Worm (Caenorhabditis elegans): ENCODE results near the gene sqst-5.
A peak's percentile ranks its signal among the peaks of the same experiment; 100 is the strongest.

Gene sqst-5

DNA sequence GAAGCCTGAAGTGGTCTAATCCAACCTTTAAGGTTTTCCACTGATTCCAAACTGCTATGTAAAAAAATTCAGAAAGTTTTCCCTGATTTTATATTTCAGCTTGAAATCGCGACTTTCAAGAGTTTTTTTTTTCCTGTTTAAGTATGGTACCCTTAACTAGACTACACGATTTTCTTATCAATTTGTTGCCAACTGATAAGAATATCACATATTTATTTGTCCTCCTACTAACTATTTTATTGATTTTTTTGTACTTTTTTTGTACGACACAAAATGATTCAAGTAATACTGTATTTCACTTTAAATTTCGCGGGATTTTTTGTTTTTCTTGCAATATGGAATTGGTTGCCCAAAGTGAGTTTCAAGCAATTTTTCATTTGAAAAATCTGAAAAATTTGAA lies 35.7 kb upstream of the sqst-5 start (continued):
- no peak for TF ChIP-seq ceh-82 (tag; optimal IDR thresholded peaks at IDR 0.05)

DNA sequence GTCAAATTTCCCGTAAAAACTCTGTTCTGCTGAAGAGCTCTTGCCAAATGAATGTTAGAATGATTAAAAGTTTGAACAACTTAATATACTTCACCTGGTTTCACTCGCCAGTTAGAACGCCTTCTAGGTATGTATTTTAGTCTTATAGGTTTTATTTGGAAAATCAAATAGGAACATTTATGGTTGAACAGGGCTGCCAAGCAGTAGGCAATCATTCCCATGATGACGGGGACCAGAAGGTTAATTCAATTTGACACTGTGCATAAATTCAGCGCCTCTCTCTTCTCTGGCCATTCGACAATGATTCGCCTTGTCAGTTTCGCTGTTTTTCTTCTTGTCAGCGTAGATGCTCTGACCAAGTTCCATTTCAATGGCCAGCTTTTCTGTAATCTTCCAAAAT lies 34.7 kb upstream of the sqst-5 start, which contains the start of gene F40G9.15:
F40G9.15 (plus strand) TSS at position 301 of the 400 bp plus-strand sequence.
- TF ChIP-seq madf-5 (GFP tag; IDR thresholded peaks at IDR 0.05) (0 out of 4 replicates have a peak, but pooled peaks of 1 of the 2 experiments have one; percentile 44), ztf-11 (tag; optimal IDR thresholded peaks at IDR 0.05) (no peak), spr-1 (tag; optimal IDR thresholded peaks at IDR 0.05) (no peak)

ce11 chrIII:180963-181362 lies 33.5 kb upstream of the sqst-5 start, which contains the start of gene F40G9.5:
TSS of gene F40G9.5 (plus strand) at chrIII:181263.
- TF ChIP-seq ceh-82 (tag; optimal IDR thresholded peaks at IDR 0.05): no peak
- TF ChIP-seq spr-1 (tag; optimal IDR thresholded peaks at IDR 0.05): no peak
- TF ChIP-seq unc-39 (tag; optimal IDR thresholded peaks at IDR 0.05): no peak
- no peak for TF ChIP-seq mxl-2 (GFP tag; conservative IDR thresholded peaks at IDR 0.05)

- TF ChIP-seq dve-1 (tag; optimal IDR thresholded peaks at IDR 0.05; ENCODE audit: insufficient read depth) (no peak), ceh-44 (GFP tag; IDR thresholded peaks at IDR 0.05) (no peak), unc-62 (GFP tag; optimal IDR thresholded peaks at IDR 0.05 in 1 of 2) (no peak), unc-62 (tag; optimal IDR thresholded peaks at IDR 0.05) (no peak), nhr-28 (tag; optimal IDR thresholded peaks at IDR 0.05) (no peak), daf-12 (tag; optimal IDR thresholded peaks at IDR 0.05) (no peak), rbr-2 (tag; optimal IDR thresholded peaks at IDR 0.05) (no peak), F49E8.2 (tag; optimal IDR thresholded peaks at IDR 0.05; ENCODE audit: borderline replicate concordance) (no peak), madf-5 (GFP tag; IDR thresholded peaks at IDR 0.05) (no peak), daf-19 (GFP tag; conservative IDR thresholded peaks at IDR 0.05) (no peak), lin-15B (tag; optimal IDR thresholded peaks at IDR 0.05) (no peak), Y75B8A.6 (GFP tag; IDR thresholded peaks at IDR 0.05) (no peak)
Measured at ce11 chrIII:179123-179592, 31.7 kb upstream of the sqst-5 start, which contains the start of gene F40G9.6. TSS of gene F40G9.6 (plus strand) at chrIII:179542.

- no peak for TF ChIP-seq hif-1 (tag; optimal IDR thresholded peaks at IDR 0.05)
- TF ChIP-seq lin-29 (GFP tag; IDR thresholded peaks at IDR 0.05): no peak
- no peak for TF ChIP-seq skn-1 (tag; optimal IDR thresholded peaks at IDR 0.05)
- TF ChIP-seq pqm-1 (tag; optimal IDR thresholded peaks at IDR 0.05): no peak
- TF ChIP-seq F26F4.8 (GFP tag; conservative IDR thresholded peaks at IDR 0.05): 0 out of 2 replicates have a peak, but pooled peaks have one; percentile 30
Measured at ce11 chrIII:178126-178525, 30.7 kb upstream of the sqst-5 start.

DNA sequence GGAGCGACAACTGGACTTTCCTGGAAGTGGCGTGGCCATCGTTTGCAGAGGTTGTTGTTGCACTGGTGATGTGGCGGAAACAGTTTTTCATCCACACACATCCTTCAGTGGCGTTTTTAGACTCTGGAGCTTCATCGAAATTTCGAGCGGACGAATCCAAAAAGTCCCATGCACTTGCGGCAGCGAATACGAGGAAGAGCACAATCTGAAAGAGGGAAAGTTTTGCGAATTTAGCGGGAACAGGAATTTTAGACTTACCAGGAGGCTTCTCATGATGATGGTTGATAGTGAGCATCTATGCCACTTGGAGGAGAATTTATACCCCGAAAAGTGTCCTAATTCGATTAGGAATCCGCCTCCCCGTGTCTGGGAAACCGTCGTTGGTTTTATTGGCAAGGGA lies 30.3 kb upstream of the sqst-5 start, which contains the start of gene F40G9.14:
F40G9.14 (minus strand) TSS at position 101 of the 400 bp plus-strand sequence.
- no peak for TF ChIP-seq R02D3.7 (tag; optimal IDR thresholded peaks at IDR 0.05)
- TF ChIP-seq aha-1 (tag): peak; percentile 83
- TF ChIP-seq nhr-28 (tag; optimal IDR thresholded peaks at IDR 0.05): no peak

- TF ChIP-seq fos-1 (tag; optimal IDR thresholded peaks at IDR 0.05) (no peak), unc-62 (GFP tag; optimal IDR thresholded peaks at IDR 0.05 in 1 of 2) (peak in 1 of 2 experiments; percentile 66), unc-62 (tag; optimal IDR thresholded peaks at IDR 0.05) (no peak), nhr-6 (tag; optimal IDR thresholded peaks at IDR 0.05) (no peak), pqm-1 (tag; optimal IDR thresholded peaks at IDR 0.05) (peak; percentile 18)
Measured at ce11 chrIII:175733-176132, 28.3 kb upstream of the sqst-5 start, which contains the start of gene clec-148. TSS of gene clec-148 (minus strand) at chrIII:175833.

- TF ChIP-seq cey-2 (tag; optimal IDR thresholded peaks at IDR 0.05; ENCODE audit: borderline replicate concordance, insufficient read depth) (no peak), aha-1 (tag) (peak; percentile 31), lin-39 (tag; optimal IDR thresholded peaks at IDR 0.05) (no peak), madf-5 (GFP tag; IDR thresholded peaks at IDR 0.05) (no peak)
Measured at ce11 chrIII:173501-173900, 26.1 kb upstream of the sqst-5 start, which contains the start of gene F40G9.19. TSS of gene F40G9.19 (plus strand) at chrIII:173801.

Measured in whole organism, L4 larva.